Worm (Caenorhabditis elegans) whole organism, mixed stage, embryonic: ENCODE results near the gene F12A10.1.

ENCODE experiments used
- ces-1 ChIP-seq: fragments of 150-350 bp; optimal IDR thresholded peaks from 2 replicates; lab custom pipeline; 2014; ENCODE audit warnings: missing biosample characterization, missing genetic modification reagents, missing genetic modification characterization
- flh-1 ChIP-seq: fragments of 200-800 bp; sonication (Bioruptor generic); optimal IDR thresholded peaks from 2 replicates; lab custom pipeline; 2018; ENCODE audit warnings: mild to moderate bottlenecking, missing genetic modification characterization, moderate library complexity, missing compliant biosample characterization
- snpc-4 ChIP-seq: fragments of 150-350 bp; optimal IDR thresholded peaks from 2 replicates; lab custom pipeline; 2014; ENCODE audit warnings: missing biosample characterization, missing genetic modification characterization
- unc-62 ChIP-seq: fragments of 150-350 bp; optimal IDR thresholded peaks from 2 replicates; lab custom pipeline; 2014; ENCODE audit warnings: missing biosample characterization, missing genetic modification reagents, missing genetic modification characterization

DNA sequence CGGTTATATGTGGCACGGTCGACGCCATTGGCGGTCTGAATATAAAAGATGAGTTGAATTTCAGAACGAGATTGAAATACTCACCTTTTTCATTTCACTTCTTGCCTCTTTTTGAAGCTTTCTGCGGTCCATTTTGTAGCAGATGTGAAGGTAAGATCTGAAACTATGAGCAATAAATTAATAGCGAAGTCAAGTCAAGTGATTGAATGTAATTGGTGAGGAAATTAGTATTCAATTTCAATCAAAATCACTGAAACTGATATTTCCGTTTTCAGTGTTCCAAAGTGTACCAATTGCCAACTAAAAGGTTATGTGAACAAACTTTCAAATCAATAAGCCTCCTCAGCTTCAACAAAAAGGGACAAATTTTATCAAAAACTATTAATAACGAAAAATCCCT is 45.3 kb downstream of the F12A10.1 start, which contains the start of gene C17C3.24:
- TF ChIP-seq snpc-4 (tag; lab: Kevin White, UChicago) (no peak), unc-62 (no peak), ces-1 (GFP tag; lab: Kevin White, UChicago) (no peak), flh-1 (GFP tag; lab: Kevin White, UChicago) (no peak)
